Fruit fly (Drosophila melanogaster) whole organism, adult: ENCODE results near the gene CG31229.

Experiments
- CG11617 ChIP-seq: fragments of 200-800 bp; sonication (Bioruptor generic); optimal IDR thresholded peaks from 2 replicates; lab custom pipeline; 2017; ENCODE audit warnings: mild to moderate bottlenecking, missing biosample characterization, missing genetic modification reagents, missing genetic modification characterization
- CG12768 ChIP-seq: fragments of 200-800 bp; sonication (Bioruptor generic); optimal IDR thresholded peaks from 2 replicates; lab custom pipeline; 2017; ENCODE audit warnings: missing biosample characterization, missing genetic modification characterization, mild to moderate bottlenecking, moderate library complexity, missing genetic modification reagents
- CG14711 ChIP-seq: fragments of 200-800 bp; sonication (Bioruptor generic); optimal IDR thresholded peaks from 2 replicates; lab custom pipeline; 2018; ENCODE audit warnings: missing biosample characterization, mild to moderate bottlenecking, missing genetic modification characterization, moderate library complexity
- CG1620 ChIP-seq: fragments of 200-800 bp; sonication (Bioruptor generic); optimal IDR thresholded peaks from 2 replicates; lab custom pipeline; 2016; ENCODE audit warnings: missing biosample characterization, missing genetic modification characterization
- CG33017 ChIP-seq: fragments of 200-800 bp; sonication (Bioruptor generic); optimal IDR thresholded peaks from 2 replicates; lab custom pipeline; 2018; ENCODE audit warnings: missing biosample characterization, mild to moderate bottlenecking, missing genetic modification characterization, moderate library complexity
- CG5204 ChIP-seq: fragments of 200-800 bp; sonication (Bioruptor generic); optimal IDR thresholded peaks from 2 replicates; lab custom pipeline; 2016; ENCODE audit warnings: missing biosample characterization, missing genetic modification characterization
- CG7045 ChIP-seq: fragments of 200-800 bp; sonication (Bioruptor generic); optimal IDR thresholded peaks from 2 replicates; lab custom pipeline; 2017; ENCODE audit warnings: missing biosample characterization, mild to moderate bottlenecking, missing genetic modification characterization
- CG7101 ChIP-seq: fragments of 200-800 bp; sonication (Bioruptor generic); optimal IDR thresholded peaks from 2 replicates; lab custom pipeline; 2018; ENCODE audit warnings: missing biosample characterization, mild to moderate bottlenecking, missing genetic modification characterization, moderate library complexity
- Clk ChIP-seq: fragments of 200-800 bp; sonication (Bioruptor generic); optimal IDR thresholded peaks from 2 replicates; lab custom pipeline; 2017; ENCODE audit warnings: missing biosample characterization, missing genetic modification characterization
- Crg-1 ChIP-seq: fragments of 200-800 bp; sonication (Bioruptor generic); optimal IDR thresholded peaks from 2 replicates; lab custom pipeline; 2016; ENCODE audit warnings: missing biosample characterization, missing genetic modification characterization
- Hr96 ChIP-seq: fragments of 200-800 bp; sonication (Bioruptor generic); optimal IDR thresholded peaks from 2 replicates; lab custom pipeline; 2016; ENCODE audit warnings: missing biosample characterization, missing genetic modification characterization
- Mnt ChIP-seq: fragments of 200-800 bp; sonication (Bioruptor generic); optimal IDR thresholded peaks from 2 replicates; lab custom pipeline; 2016; ENCODE audit warnings: missing biosample characterization, mild to moderate bottlenecking, missing genetic modification characterization
- bab1 ChIP-seq: fragments of 200-800 bp; sonication (Bioruptor generic); optimal IDR thresholded peaks from 3 replicates; lab custom pipeline; 2019; ENCODE audit warnings: missing biosample characterization, mild to moderate bottlenecking, missing genetic modification characterization, moderate library complexity
- cic ChIP-seq: fragments of 200-800 bp; sonication (Bioruptor generic); optimal IDR thresholded peaks from 2 replicates; lab custom pipeline; 2017; ENCODE audit warnings: missing biosample characterization, mild to moderate bottlenecking, missing genetic modification characterization, moderate library complexity
- cnc ChIP-seq, 2 experiments: fragments of >200 bp; optimal IDR thresholded peaks; 2 replicates each; lab custom pipeline; 2017
- kay ChIP-seq: fragments of 200-800 bp; sonication (Bioruptor generic); peaks from one replicate; lab custom pipeline; 2016; ENCODE audit warnings: missing biosample characterization, missing genetic modification characterization, borderline replicate concordance
- ovo ChIP-seq: fragments of 200-800 bp; sonication (Bioruptor generic); optimal IDR thresholded peaks from 2 replicates; lab custom pipeline; 2016; ENCODE audit warnings: missing biosample characterization, missing genetic modification characterization
- pad ChIP-seq: fragments of 200-800 bp; sonication (Bioruptor generic); optimal IDR thresholded peaks from 3 replicates; lab custom pipeline; 2017; ENCODE audit warnings: missing biosample characterization, missing genetic modification characterization, mild to moderate bottlenecking, moderate library complexity, missing genetic modification reagents
- tj ChIP-seq: fragments of 200-800 bp; sonication (Bioruptor generic); optimal IDR thresholded peaks from 3 replicates; lab custom pipeline; 2017; ENCODE audit warnings: missing biosample characterization, mild to moderate bottlenecking, missing genetic modification characterization, moderate library complexity
- toe ChIP-seq: fragments of 200-800 bp; sonication (Bioruptor generic); optimal IDR thresholded peaks from 2 replicates; lab custom pipeline; 2016; ENCODE audit warnings: missing biosample characterization, missing genetic modification characterization

CG31229 gene

dm6 chr3R:18667659-18668248 lies at the start of gene CG31229:
TSS of gene CG31229 (plus strand) at chr3R:18667852.
- TF ChIP-seq bab1 (GFP tag; lab: Kevin White, UChicago) (peak; percentile 53), kay (GFP tag; lab: Kevin White, UChicago) (no peak), CG11617 (GFP tag; lab: Kevin White, UChicago) (peak; percentile 14)

dm6 chr3R:18619451-18619942 lies 48.2 kb upstream of the CG31229 start:
- TF ChIP-seq CG14711 (tag; lab: Kevin White, UChicago) (no peak), Clk (GFP tag; lab: Kevin White, UChicago) (no peak), CG7101 (no peak), CG12768 (GFP tag; lab: Kevin White, UChicago) (no peak), Mnt (GFP tag; lab: Kevin White, UChicago) (no peak), toe (GFP tag; lab: Kevin White, UChicago) (no peak), bab1 (GFP tag; lab: Kevin White, UChicago) (no peak), pad (no peak), kay (GFP tag; lab: Kevin White, UChicago) (no peak), CG33017 (tag; lab: Kevin White, UChicago) (no peak), cic (GFP tag; lab: Kevin White, UChicago) (no peak), CG1620 (GFP tag; lab: Kevin White, UChicago) (no peak), Crg-1 (GFP tag; lab: Kevin White, UChicago) (no peak), cnc (optimal IDR thresholded peaks at IDR 0.05; lab: Kevin White, UChicago) (no peak), ovo (GFP tag; lab: Kevin White, UChicago) (no peak), CG11617 (GFP tag; lab: Kevin White, UChicago) (no peak), CG7045 (GFP tag; lab: Kevin White, UChicago) (no peak), CG5204 (GFP tag; lab: Kevin White, UChicago) (no peak), tj (GFP tag; lab: Kevin White, UChicago) (no peak), Hr96 (GFP tag; lab: Kevin White, UChicago) (no peak)

dm6 chr3R:18621230-18621629 lies 46.4 kb upstream of the CG31229 start, which contains the start of gene CG14304:
TSS of gene CG14304 (minus strand) at chr3R:18621327.
- TF ChIP-seq CG14711 (tag; lab: Kevin White, UChicago) (no peak), cnc (optimal IDR thresholded peaks at IDR 0.05; lab: Kevin White, UChicago) (no peak), CG12768 (GFP tag; lab: Kevin White, UChicago) (no peak), bab1 (GFP tag; lab: Kevin White, UChicago) (no peak), tj (GFP tag; lab: Kevin White, UChicago) (no peak)

dm6 chr3R:18624541-18624940 lies 43.1 kb upstream of the CG31229 start:
- no peak for TF ChIP-seq Clk (GFP tag; lab: Kevin White, UChicago)
- TF ChIP-seq CG11617 (GFP tag; lab: Kevin White, UChicago), result no peak
- TF ChIP-seq CG7101, result no peak
- no peak for TF ChIP-seq cnc (optimal IDR thresholded peaks at IDR 0.05; lab: Kevin White, UChicago)
- no peak for TF ChIP-seq CG12768 (GFP tag; lab: Kevin White, UChicago)
- TF ChIP-seq CG1620 (GFP tag; lab: Kevin White, UChicago), result no peak
- no peak for TF ChIP-seq CG5204 (GFP tag; lab: Kevin White, UChicago)
- TF ChIP-seq CG7045 (GFP tag; lab: Kevin White, UChicago), result no peak
- no peak for TF ChIP-seq Hr96 (GFP tag; lab: Kevin White, UChicago)
- no peak for TF ChIP-seq Crg-1 (GFP tag; lab: Kevin White, UChicago)
- TF ChIP-seq Mnt (GFP tag; lab: Kevin White, UChicago), result no peak
- TF ChIP-seq toe (GFP tag; lab: Kevin White, UChicago), result no peak
- TF ChIP-seq CG14711 (tag; lab: Kevin White, UChicago), result no peak
- TF ChIP-seq bab1 (GFP tag; lab: Kevin White, UChicago), result no peak
- TF ChIP-seq CG33017 (tag; lab: Kevin White, UChicago), result no peak
- TF ChIP-seq ovo (GFP tag; lab: Kevin White, UChicago), result no peak
- no peak for TF ChIP-seq tj (GFP tag; lab: Kevin White, UChicago)
- TF ChIP-seq kay (GFP tag; lab: Kevin White, UChicago), result no peak
- TF ChIP-seq pad, result no peak
- no peak for TF ChIP-seq cic (GFP tag; lab: Kevin White, UChicago)

- TF ChIP-seq toe (GFP tag; lab: Kevin White, UChicago), result no peak
- peak; percentile 71 for TF ChIP-seq tj (GFP tag; lab: Kevin White, UChicago)
- TF ChIP-seq CG5204 (GFP tag; lab: Kevin White, UChicago), result no peak
- TF ChIP-seq CG14711 (tag; lab: Kevin White, UChicago), result no peak
These were observed 39.3 kb upstream of the CG31229 start for dm6 chr3R:18628311-18628811.

dm6 chr3R:18633099-18633498 lies 34.6 kb upstream of the CG31229 start:
- TF ChIP-seq ovo (GFP tag; lab: Kevin White, UChicago) (no peak), pad (no peak), kay (GFP tag; lab: Kevin White, UChicago) (peak; percentile 42), CG1620 (GFP tag; lab: Kevin White, UChicago) (no peak), CG11617 (GFP tag; lab: Kevin White, UChicago) (no peak)
